Worm (Caenorhabditis elegans): ENCODE measurements around the gene mstr-2.
A peak's percentile ranks its signal among the peaks of the same experiment; 100 is the strongest.

ce11 chrIII:4419117-4419978, 49.6 kb upstream of the mstr-2 start, which contains the start of the genes R07E5.7 and cku-80:
- TF ChIP-seq sea-2 (GFP tag; IDR thresholded peaks at IDR 0.05) (no peak), nhr-27 (tag; optimal IDR thresholded peaks at IDR 0.05) (no peak), lin-35 (GFP tag; optimal IDR thresholded peaks at IDR 0.05) (peak in 1 of 3 experiments; percentile 62), unc-62 (GFP tag; optimal IDR thresholded peaks at IDR 0.05) (no peak)
